Worm (Caenorhabditis elegans) whole organism, L2 larva: ENCODE data around the gene F28H7.7.

Experiments used
- C34F6.9 ChIP-seq: fragments of 150-350 bp; optimal IDR thresholded peaks from 2 replicates; lab custom pipeline; 2014; ENCODE audit warnings: missing biosample characterization, missing genetic modification characterization
- F13H6.1 ChIP-seq: sonication (generic microtip); optimal IDR thresholded peaks from 2 replicates; lab custom pipeline; 2016; ENCODE audit warnings: missing genetic modification characterization, missing compliant biosample characterization
- Y55F3AM.14 ChIP-seq: fragments of 200-800 bp; sonication (Bioruptor generic); optimal IDR thresholded peaks from 2 replicates; lab custom pipeline; 2018; ENCODE audit warnings: mild to moderate bottlenecking, missing genetic modification characterization, missing compliant biosample characterization
- alr-1 ChIP-seq: fragments of 150-350 bp; optimal IDR thresholded peaks from 2 replicates; lab custom pipeline; 2014; ENCODE audit warnings: missing biosample characterization, missing genetic modification characterization
- aly-2 ChIP-seq: fragments of 150-350 bp; optimal IDR thresholded peaks from 2 replicates; lab custom pipeline; 2014; ENCODE audit warnings: missing biosample characterization, missing genetic modification characterization
- blmp-1 ChIP-seq: sonication (generic microtip); optimal IDR thresholded peaks from 2 replicates; lab custom pipeline; 2017; ENCODE audit warnings: missing genetic modification characterization, mild to moderate bottlenecking, missing compliant biosample characterization, antibody characterized with exemption, moderate library complexity; ENCODE audit not compliant: insufficient read depth
- ceh-16 ChIP-seq: fragments of 150-350 bp; optimal IDR thresholded peaks from 2 replicates; lab custom pipeline; 2014; ENCODE audit warnings: missing biosample characterization, missing genetic modification characterization
- ceh-82 ChIP-seq: fragments of 150-350 bp; optimal IDR thresholded peaks from 2 replicates; lab custom pipeline; 2014; ENCODE audit warnings: missing biosample characterization, missing genetic modification characterization
- crh-2 ChIP-seq: sonication (generic microtip); optimal IDR thresholded peaks from 2 replicates; lab custom pipeline; 2017; ENCODE audit warnings: missing biosample characterization, missing genetic modification characterization
- dmd-4 ChIP-seq: sonication (generic microtip); optimal IDR thresholded peaks from 2 replicates; lab custom pipeline; 2017; ENCODE audit warnings: missing biosample characterization, missing genetic modification characterization
- egl-27 ChIP-seq: sonication (generic microtip); optimal IDR thresholded peaks from 3 replicates; lab custom pipeline; 2017; ENCODE audit warnings: missing biosample characterization, missing genetic modification reagents, missing genetic modification characterization
- elt-3 ChIP-seq: sonication (generic microtip); optimal IDR thresholded peaks from 2 replicates; lab custom pipeline; 2017; ENCODE audit warnings: missing biosample characterization, missing genetic modification characterization
- gmeb-1 ChIP-seq: fragments of 150-350 bp; optimal IDR thresholded peaks from 2 replicates; lab custom pipeline; 2014; ENCODE audit warnings: missing biosample characterization, missing genetic modification characterization
- lin-13 ChIP-seq: fragments of 150-350 bp; optimal IDR thresholded peaks from 2 replicates; lab custom pipeline; 2014; ENCODE audit warnings: missing biosample characterization, missing genetic modification reagents, missing genetic modification characterization
- lin-39 ChIP-seq: fragments of 150-350 bp; optimal IDR thresholded peaks from 2 replicates; lab custom pipeline; 2014; ENCODE audit warnings: missing biosample characterization, missing genetic modification reagents, missing genetic modification characterization
- lsy-2 ChIP-seq, 2 experiments: fragments of 150-350 bp in 1 of 2; sonication (generic microtip) in 1 of 2; optimal IDR thresholded peaks; 2 replicates each; lab custom pipeline; 2014 to 2017; ENCODE audit warnings: missing biosample characterization in 2 of 2, missing genetic modification characterization in 2 of 2
- mab-5 ChIP-seq: fragments of 150-350 bp; optimal IDR thresholded peaks from 2 replicates; lab custom pipeline; 2014; ENCODE audit warnings: missing biosample characterization, missing genetic modification characterization
- mbf-1 ChIP-seq: sonication (generic microtip); optimal IDR thresholded peaks from 2 replicates; lab custom pipeline; 2017; ENCODE audit warnings: missing biosample characterization, missing genetic modification characterization
- mdl-1 ChIP-seq, 2 experiments: fragments of 150-350 bp in 1 of 2; sonication (generic microtip) in 1 of 2; optimal IDR thresholded peaks; 2 replicates each; lab custom pipeline; 2017; ENCODE audit warnings: missing biosample characterization in 2 of 2, missing genetic modification characterization in 2 of 2
- nhr-10 ChIP-seq: sonication (generic microtip); optimal IDR thresholded peaks from 2 replicates; lab custom pipeline; 2017; ENCODE audit warnings: missing biosample characterization, missing genetic modification characterization
- nhr-11 ChIP-seq: fragments of 150-350 bp; optimal IDR thresholded peaks from 2 replicates; lab custom pipeline; 2014; ENCODE audit warnings: missing biosample characterization, missing genetic modification characterization
- nhr-12 ChIP-seq: fragments of 150-350 bp; optimal IDR thresholded peaks from 2 replicates; lab custom pipeline; 2014; ENCODE audit warnings: missing biosample characterization, missing genetic modification characterization
- nhr-129 ChIP-seq: fragments of 150-350 bp; optimal IDR thresholded peaks from 2 replicates; lab custom pipeline; 2014; ENCODE audit warnings: missing biosample characterization, missing genetic modification characterization
- nhr-21 ChIP-seq: fragments of 150-350 bp; optimal IDR thresholded peaks from 2 replicates; lab custom pipeline; 2014; ENCODE audit warnings: missing biosample characterization, missing genetic modification characterization
- nhr-23 ChIP-seq: fragments of 150-350 bp; optimal IDR thresholded peaks from 2 replicates; lab custom pipeline; 2014; ENCODE audit warnings: missing biosample characterization, missing genetic modification reagents, missing genetic modification characterization
- nhr-237 ChIP-seq: fragments of 150-350 bp; optimal IDR thresholded peaks from 2 replicates; lab custom pipeline; 2014; ENCODE audit warnings: missing biosample characterization, missing genetic modification characterization
- nhr-25 ChIP-seq: fragments of 150-350 bp; sonication (generic microtip); optimal IDR thresholded peaks from 3 replicates; lab custom pipeline; 2014; ENCODE audit warnings: missing biosample characterization, missing genetic modification characterization
- nhr-77 ChIP-seq: fragments of 150-350 bp; optimal IDR thresholded peaks from 2 replicates; lab custom pipeline; 2014; ENCODE audit warnings: missing biosample characterization, missing genetic modification characterization
- sem-4 ChIP-seq: fragments of 150-350 bp; optimal IDR thresholded peaks from 2 replicates; lab custom pipeline; 2014; ENCODE audit warnings: missing biosample characterization, missing genetic modification reagents, missing genetic modification characterization
- skn-1 ChIP-seq: sonication (generic microtip); optimal IDR thresholded peaks from 2 replicates; lab custom pipeline; 2017; ENCODE audit warnings: missing biosample characterization, missing genetic modification characterization
- sma-3 ChIP-seq: sonication (generic microtip); optimal IDR thresholded peaks from 2 replicates; lab custom pipeline; 2016; ENCODE audit warnings: missing genetic modification reagents, missing genetic modification characterization, missing compliant biosample characterization
- sma-9 ChIP-seq, 2 experiments: fragments of 150-350 bp in 1 of 2; sonication (generic microtip) in 1 of 2; optimal IDR thresholded peaks; 2 replicates each; lab custom pipeline; 2014 to 2016; ENCODE audit warnings: missing genetic modification characterization in 2 of 2, mild to moderate bottlenecking in 1 of 2, missing biosample characterization in 1 of 2, missing compliant biosample characterization in 1 of 2, missing genetic modification reagents in 1 of 2, moderate library complexity in 1 of 2
- snpc-4 ChIP-seq: fragments of 150-350 bp; optimal IDR thresholded peaks from 2 replicates; lab custom pipeline; 2014; ENCODE audit warnings: missing biosample characterization, missing genetic modification characterization
- unc-55 ChIP-seq: fragments of 150-350 bp; sonication (generic microtip); optimal IDR thresholded peaks from 3 replicates; lab custom pipeline; 2014; ENCODE audit warnings: missing biosample characterization, missing genetic modification reagents, missing genetic modification characterization
- unc-62 ChIP-seq: fragments of 150-350 bp; optimal IDR thresholded peaks from 2 replicates; lab custom pipeline; 2014; ENCODE audit warnings: missing biosample characterization, missing genetic modification reagents, missing genetic modification characterization
- ztf-1 ChIP-seq: fragments of 200-800 bp; sonication (Bioruptor generic); conservative IDR thresholded peaks from 2 replicates; pipeline ENCODE4 v1.3.6; 2022; ENCODE audit warnings: missing genetic modification characterization, missing compliant biosample characterization
- ztf-11 ChIP-seq: sonication (generic microtip); optimal IDR thresholded peaks from 2 replicates; lab custom pipeline; 2017; ENCODE audit warnings: missing biosample characterization, missing genetic modification characterization
- ztf-4 ChIP-seq: fragments of 150-350 bp; optimal IDR thresholded peaks from 2 replicates; lab custom pipeline; 2014; ENCODE audit warnings: missing biosample characterization, missing genetic modification characterization

F28H7.7 gene

DNA sequence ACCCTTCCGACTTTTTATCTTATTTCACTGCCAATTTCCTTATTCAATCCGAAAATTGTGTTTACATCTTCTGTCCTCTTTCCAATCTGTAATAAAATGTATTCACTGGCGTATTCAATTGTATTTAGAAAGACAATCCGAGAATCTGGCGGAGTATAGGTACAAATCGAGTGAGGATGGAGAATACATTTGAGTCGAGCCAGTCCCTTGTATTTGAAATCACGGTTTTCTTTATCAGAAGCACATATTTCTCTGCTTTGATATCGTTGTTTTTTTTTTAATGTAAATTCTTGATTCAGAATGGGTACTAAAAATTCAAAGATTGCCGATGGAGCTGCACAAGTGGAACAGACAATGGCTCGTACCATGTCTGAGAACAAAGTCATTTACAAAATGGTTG lies 10.1 kb upstream of the F28H7.7 start, which contains the start of gene ocr-1:
Gene ocr-1, plus strand, starts transcription at position 301 of the 400 bp plus-strand sequence.
- no peak for TF ChIP-seq aly-2
- TF ChIP-seq lsy-2 (tag; optimal IDR thresholded peaks at IDR 0.05; lab: Kevin White, UChicago): no peak
- TF ChIP-seq elt-3 (tag; lab: Kevin White, UChicago): no peak
- no peak for TF ChIP-seq ceh-82
- no peak for TF ChIP-seq nhr-10
- no peak for TF ChIP-seq ztf-1 (GFP tag; lab: Robert Waterston, UW)
- TF ChIP-seq sem-4 (tag; lab: Kevin White, UChicago): no peak
- no peak for TF ChIP-seq skn-1 (tag; lab: Kevin White, UChicago)
- no peak for TF ChIP-seq unc-62 (GFP tag; lab: Kevin White, UChicago)
- no peak for TF ChIP-seq blmp-1 (tag; lab: Kevin White, UChicago)
- no peak for TF ChIP-seq nhr-12 (tag; lab: Kevin White, UChicago)
- no peak for TF ChIP-seq mab-5 (tag; lab: Kevin White, UChicago)

DNA sequence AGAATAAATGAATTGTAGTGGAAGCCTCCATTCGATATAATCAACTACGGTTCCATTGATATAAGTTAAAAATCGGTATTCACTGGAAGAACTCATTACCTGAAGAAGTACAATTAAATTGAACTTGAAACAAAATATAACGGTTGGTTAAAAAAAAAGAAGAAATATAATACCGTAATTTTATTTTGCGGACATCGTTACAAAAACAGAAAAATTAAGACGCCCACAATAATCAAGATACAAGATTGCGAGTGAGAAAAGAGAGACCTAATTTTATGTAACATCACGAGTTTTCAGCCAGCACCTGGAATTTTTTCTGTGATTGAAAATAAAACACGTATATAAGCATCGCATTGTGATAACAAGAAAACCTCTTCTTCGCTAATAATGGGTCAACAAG lies 8.7 kb upstream of the F28H7.7 start, which contains the start of gene sre-6:
Gene sre-6, minus strand, starts transcription at position 101 of the 400 bp plus-strand sequence.
- TF ChIP-seq ztf-4 (no peak), nhr-21 (no peak), ztf-1 (GFP tag; lab: Robert Waterston, UW) (no peak), blmp-1 (tag; lab: Kevin White, UChicago) (no peak), unc-62 (GFP tag; lab: Kevin White, UChicago) (no peak), mab-5 (tag; lab: Kevin White, UChicago) (no peak), nhr-12 (tag; lab: Kevin White, UChicago) (no peak)

DNA sequence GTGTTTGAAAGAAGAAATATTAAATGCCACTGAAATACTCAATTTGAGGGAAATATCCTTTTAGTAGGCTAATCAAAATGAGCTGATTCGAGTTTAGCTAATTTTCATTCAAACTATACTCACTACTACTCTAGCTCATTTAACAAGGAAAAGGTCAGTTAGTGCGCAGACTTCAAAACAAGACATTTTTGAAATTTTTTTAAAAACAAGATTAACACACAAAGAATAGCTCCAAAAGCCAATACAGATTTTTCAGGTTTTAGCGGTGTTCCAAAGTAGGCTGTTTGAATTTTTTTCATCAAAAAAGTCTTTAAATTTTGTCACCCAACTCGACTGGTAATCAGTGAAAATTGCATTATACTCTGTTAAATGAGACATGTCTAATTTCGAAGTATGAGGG lies 6.9 kb upstream of the F28H7.7 start:
- no peak for TF ChIP-seq nhr-237
- peak; percentile 31 for TF ChIP-seq nhr-25
- no peak for TF ChIP-seq unc-55 (GFP tag; lab: Kevin White, UChicago)
- TF ChIP-seq mab-5 (tag; lab: Kevin White, UChicago): no peak
- no peak for TF ChIP-seq lin-39 (tag; lab: Kevin White, UChicago)
- TF ChIP-seq sma-3 (GFP tag; lab: Kevin White, UChicago): no peak
- TF ChIP-seq ztf-11 (tag; lab: Kevin White, UChicago): no peak
- no peak for TF ChIP-seq mbf-1

DNA sequence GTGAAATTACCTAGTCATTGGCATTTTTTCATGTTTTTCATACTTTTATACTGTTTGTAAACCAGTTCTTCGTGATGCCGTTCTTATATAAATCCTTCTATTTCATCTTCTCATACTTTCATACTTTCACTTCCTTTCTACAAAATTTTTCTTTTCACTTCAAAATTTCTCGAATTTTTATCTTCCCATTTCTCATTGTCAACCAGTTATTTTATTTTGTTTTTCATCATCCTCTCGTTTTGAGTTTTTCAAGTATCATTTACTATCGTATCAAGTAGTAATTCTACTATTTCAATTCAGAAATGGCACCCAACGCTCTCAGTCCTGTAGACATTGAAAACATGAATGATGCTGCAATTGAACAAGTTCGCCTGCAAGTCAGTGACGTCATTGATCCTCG lies 4.7 kb upstream of the F28H7.7 start, which contains the start of gene F28H7.8:
Gene F28H7.8, plus strand, starts transcription at position 301 of the 400 bp plus-strand sequence.
- TF ChIP-seq dmd-4 (tag; lab: Kevin White, UChicago) (no peak), lin-39 (tag; lab: Kevin White, UChicago) (no peak), crh-2 (tag; lab: Kevin White, UChicago) (no peak), ceh-16 (no peak), nhr-10 (no peak), ztf-11 (tag; lab: Kevin White, UChicago) (no peak), sma-9 (GFP tag; optimal IDR thresholded peaks at IDR 0.05; lab: Kevin White, UChicago) (no peak), sma-9 (tag; optimal IDR thresholded peaks at IDR 0.05; lab: Kevin White, UChicago) (no peak), egl-27 (tag; lab: Kevin White, UChicago) (no peak), elt-3 (tag; lab: Kevin White, UChicago) (no peak), mdl-1 (tag; optimal IDR thresholded peaks at IDR 0.05; lab: Kevin White, UChicago) (no peak), blmp-1 (tag; lab: Kevin White, UChicago) (peak; percentile 27), lsy-2 (tag; optimal IDR thresholded peaks at IDR 0.05; lab: Kevin White, UChicago) (no peak), nhr-25 (peak; percentile 21)

DNA sequence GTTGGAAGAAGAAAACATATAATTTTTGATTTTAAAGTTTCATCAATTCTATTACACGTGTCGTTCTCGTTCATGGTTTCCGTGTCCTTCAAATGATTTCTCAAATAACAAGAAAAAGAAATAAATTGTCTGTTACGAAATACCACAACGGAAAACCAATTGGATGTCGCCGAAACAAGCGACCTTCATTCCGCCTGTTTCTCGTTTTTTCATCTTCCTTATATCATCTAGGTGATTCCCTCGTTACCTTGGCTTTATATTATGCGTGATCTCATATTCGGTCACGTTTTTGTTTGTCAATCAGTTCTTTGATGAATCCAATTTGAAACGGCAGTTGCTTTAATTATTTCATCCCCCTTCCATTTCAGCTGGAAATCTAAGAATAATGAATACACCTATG lies 3.2 kb upstream of the F28H7.7 start:
- TF ChIP-seq sma-9 (GFP tag; optimal IDR thresholded peaks at IDR 0.05; lab: Kevin White, UChicago): peak; percentile 0
- no peak for TF ChIP-seq sma-9 (tag; optimal IDR thresholded peaks at IDR 0.05; lab: Kevin White, UChicago)
- TF ChIP-seq Y55F3AM.14 (GFP tag; lab: Kevin White, UChicago): no peak
- no peak for TF ChIP-seq lin-13
- peak; percentile 35 for TF ChIP-seq nhr-129 (tag; lab: Kevin White, UChicago)
- TF ChIP-seq nhr-12 (tag; lab: Kevin White, UChicago): no peak
- no peak for TF ChIP-seq alr-1 (tag; lab: Kevin White, UChicago)
- no peak for TF ChIP-seq nhr-11
- no peak for TF ChIP-seq nhr-23 (tag; lab: Kevin White, UChicago)
- no peak for TF ChIP-seq nhr-77
- TF ChIP-seq snpc-4 (tag; lab: Kevin White, UChicago): no peak
- no peak for TF ChIP-seq elt-3 (tag; lab: Kevin White, UChicago)
- TF ChIP-seq sem-4 (tag; lab: Kevin White, UChicago): no peak
- TF ChIP-seq F13H6.1 (tag; lab: Kevin White, UChicago): no peak
- no peak for TF ChIP-seq nhr-10
- TF ChIP-seq nhr-21: no peak
- TF ChIP-seq nhr-25: peak; percentile 74
- peak; percentile 48 for TF ChIP-seq blmp-1 (tag; lab: Kevin White, UChicago)
- no peak for TF ChIP-seq lin-39 (tag; lab: Kevin White, UChicago)
- no peak for TF ChIP-seq gmeb-1 (tag; lab: Kevin White, UChicago)
- TF ChIP-seq C34F6.9: no peak
